Fruit fly (Drosophila melanogaster) whole organism, embryonic: ENCODE data around the gene por.
A peak's percentile ranks its signal among the peaks of the same experiment; 100 is the strongest.

ENCODE experiments used
- Atf-2 ChIP-seq: fragments of 200-800 bp; sonication (Bioruptor generic); optimal IDR thresholded peaks from 2 replicates; lab custom pipeline; 2016; ENCODE audit warnings: missing biosample characterization, missing genetic modification characterization
- BtbVII ChIP-seq: fragments of 200-800 bp; sonication (Bioruptor generic); optimal IDR thresholded peaks from 3 replicates; lab custom pipeline; 2017; ENCODE audit warnings: missing biosample characterization, mild to moderate bottlenecking, missing genetic modification characterization
- CG10431 ChIP-seq: fragments of 200-800 bp; sonication (Bioruptor generic); optimal IDR thresholded peaks from 3 replicates; lab custom pipeline; 2018; ENCODE audit warnings: missing biosample characterization, mild to moderate bottlenecking, missing genetic modification characterization
- CG12299 ChIP-seq: fragments of 200-800 bp; sonication (Bioruptor generic); optimal IDR thresholded peaks from 2 replicates; lab custom pipeline; 2018; ENCODE audit warnings: missing biosample characterization, mild to moderate bottlenecking, missing genetic modification characterization
- CG12659 ChIP-seq: fragments of 200-800 bp; sonication (Bioruptor generic); optimal IDR thresholded peaks from 3 replicates; lab custom pipeline; 2017; ENCODE audit warnings: mild to moderate bottlenecking, missing biosample characterization, missing genetic modification reagents, missing genetic modification characterization
- CG13123 ChIP-seq: fragments of 200-800 bp; sonication (Bioruptor generic); optimal IDR thresholded peaks from 2 replicates; lab custom pipeline; 2016; ENCODE audit warnings: missing biosample characterization, missing genetic modification characterization
- CG1603 ChIP-seq: fragments of 200-800 bp; sonication (Bioruptor generic); optimal IDR thresholded peaks from 2 replicates; lab custom pipeline; 2019; ENCODE audit warnings: missing biosample characterization, mild to moderate bottlenecking, missing genetic modification characterization, moderate library complexity
- CG16815 ChIP-seq: fragments of 200-800 bp; sonication (Bioruptor generic); optimal IDR thresholded peaks from 3 replicates; lab custom pipeline; 2017; ENCODE audit warnings: missing biosample characterization, mild to moderate bottlenecking, missing genetic modification characterization
- CG18599 ChIP-seq: fragments of 200-800 bp; sonication (Bioruptor generic); optimal IDR thresholded peaks from 3 replicates; lab custom pipeline; 2017; ENCODE audit warnings: missing biosample characterization, missing genetic modification characterization, mild to moderate bottlenecking, moderate library complexity, missing genetic modification reagents
- CG3163 ChIP-seq: fragments of 200-800 bp; sonication (Bioruptor generic); optimal IDR thresholded peaks from 3 replicates; lab custom pipeline; 2016; ENCODE audit warnings: missing biosample characterization, missing genetic modification characterization
- CG4360 ChIP-seq: fragments of 200-800 bp; sonication (Bioruptor generic); IDR thresholded peaks from 2 replicates; pipeline ENCODE4 v1.3.6; 2022; ENCODE audit warnings: missing biosample characterization, missing genetic modification characterization
- CG4854 ChIP-seq: fragments of 200-800 bp; sonication (Bioruptor generic); optimal IDR thresholded peaks from 2 replicates; lab custom pipeline; 2016; ENCODE audit warnings: missing biosample characterization, missing genetic modification characterization, inconsistent platforms
- CG6683 ChIP-seq: fragments of 200-800 bp; sonication (Bioruptor generic); optimal IDR thresholded peaks from 2 replicates; lab custom pipeline; 2017; ENCODE audit warnings: missing biosample characterization, mild to moderate bottlenecking, missing genetic modification characterization, missing genetic modification reagents
- CG6791 ChIP-seq: fragments of 200-800 bp; sonication (Bioruptor generic); IDR thresholded peaks from 3 replicates; pipeline ENCODE4 v1.3.6; 2022; ENCODE audit warnings: missing biosample characterization, missing genetic modification characterization; ENCODE audit not compliant: partially characterized antibody
- CG7928 ChIP-seq: fragments of 200-800 bp; sonication (Bioruptor generic); optimal IDR thresholded peaks from 2 replicates; lab custom pipeline; 2017; ENCODE audit warnings: missing biosample characterization, mild to moderate bottlenecking, missing genetic modification characterization
- CG8478 ChIP-seq: fragments of >200 bp; optimal IDR thresholded peaks from 2 replicates; lab custom pipeline; 2018
- CG9609 ChIP-seq: fragments of 200-800 bp; sonication (Bioruptor generic); optimal IDR thresholded peaks from 3 replicates; lab custom pipeline; 2016; ENCODE audit warnings: missing biosample characterization, missing genetic modification characterization
- Dfd ChIP-seq, 2 experiments: fragments of >200 bp; optimal IDR thresholded peaks; 2 replicates each; lab custom pipeline; 2017; ENCODE audit warnings: missing biosample characterization in 2 of 2, missing genetic modification characterization in 2 of 2
- Dip3 ChIP-seq: fragments of 200-800 bp; sonication (Bioruptor generic); optimal IDR thresholded peaks from 3 replicates; lab custom pipeline; 2016; ENCODE audit warnings: missing biosample characterization, missing genetic modification characterization
- E2f1 ChIP-seq: fragments of 200-800 bp; sonication (Bioruptor generic); IDR thresholded peaks from 2 replicates; pipeline ENCODE4 v1.3.6; 2022; ENCODE audit warnings: missing biosample characterization, missing genetic modification characterization
- Gsc ChIP-seq: fragments of 200-800 bp; sonication (Bioruptor generic); IDR thresholded peaks from 2 replicates; pipeline ENCODE4 v1.3.6; 2022; ENCODE audit warnings: missing biosample characterization, missing genetic modification characterization
- Hand ChIP-seq: fragments of 200-800 bp; sonication (Bioruptor generic); optimal IDR thresholded peaks from 2 replicates; lab custom pipeline; 2017; ENCODE audit warnings: mild to moderate bottlenecking, missing biosample characterization, missing genetic modification reagents, missing genetic modification characterization
- Med ChIP-seq: fragments of 200-800 bp; sonication (Bioruptor generic); peaks from one replicate; lab custom pipeline; 2016; ENCODE audit warnings: missing biosample characterization, missing genetic modification characterization, mild to moderate bottlenecking, inconsistent platforms, moderate library complexity
- NC2α ChIP-seq: fragments of 200-800 bp; sonication (Bioruptor generic); optimal IDR thresholded peaks from 2 replicates; lab custom pipeline; 2016; ENCODE audit warnings: missing biosample characterization, missing genetic modification characterization
- NFAT ChIP-seq: fragments of 200-800 bp; sonication (Bioruptor generic); IDR thresholded peaks from 2 replicates; pipeline ENCODE4 v1.3.6; 2022; ENCODE audit warnings: missing biosample characterization, missing genetic modification characterization
- NfI ChIP-seq: fragments of 200-800 bp; sonication (Bioruptor generic); optimal IDR thresholded peaks from 3 replicates; lab custom pipeline; 2018; ENCODE audit warnings: missing biosample characterization, mild to moderate bottlenecking, missing genetic modification characterization, moderate library complexity
- Optix ChIP-seq: fragments of 200-800 bp; sonication (Bioruptor generic); IDR thresholded peaks from 3 replicates; pipeline ENCODE4 v1.3.6; 2022; ENCODE audit warnings: missing biosample characterization, missing genetic modification characterization
- Sox102F ChIP-seq: fragments of 200-800 bp; sonication (Bioruptor generic); optimal IDR thresholded peaks from 2 replicates; lab custom pipeline; 2018; ENCODE audit warnings: missing biosample characterization, mild to moderate bottlenecking, missing genetic modification characterization, moderate library complexity
- Sry-δ ChIP-seq: fragments of 200-800 bp; sonication (Bioruptor generic); optimal IDR thresholded peaks from 2 replicates; lab custom pipeline; 2016; ENCODE audit warnings: missing biosample characterization, missing genetic modification characterization
- Vsx1 ChIP-seq: fragments of 200-800 bp; sonication (Bioruptor generic); optimal IDR thresholded peaks from 2 replicates; lab custom pipeline; 2017; ENCODE audit warnings: missing biosample characterization, mild to moderate bottlenecking, missing genetic modification characterization, missing genetic modification reagents
- bbx ChIP-seq: fragments of 200-800 bp; sonication (Bioruptor generic); IDR thresholded peaks from 2 replicates; pipeline ENCODE4 v1.3.6; 2022; ENCODE audit warnings: missing biosample characterization, missing genetic modification characterization; ENCODE audit not compliant: partially characterized antibody
- dati ChIP-seq: fragments of 200-800 bp; sonication (Bioruptor generic); IDR thresholded peaks from 2 replicates; pipeline ENCODE4 v1.3.6; 2022; ENCODE audit warnings: missing biosample characterization, missing genetic modification characterization
- dmrt99B ChIP-seq: fragments of 200-800 bp; sonication (Bioruptor generic); optimal IDR thresholded peaks from 2 replicates; lab custom pipeline; 2018; ENCODE audit warnings: missing biosample characterization, mild to moderate bottlenecking, missing genetic modification characterization, moderate library complexity
- emc ChIP-seq: fragments of 200-800 bp; sonication (Bioruptor generic); optimal IDR thresholded peaks from 2 replicates; lab custom pipeline; 2016; ENCODE audit warnings: missing biosample characterization, missing genetic modification characterization
- gem ChIP-seq: fragments of 200-800 bp; sonication (Bioruptor generic); optimal IDR thresholded peaks from 2 replicates; lab custom pipeline; 2019; ENCODE audit warnings: missing biosample characterization, mild to moderate bottlenecking, missing genetic modification characterization, moderate library complexity
- grn ChIP-seq: fragments of 200-800 bp; sonication (Bioruptor generic); optimal IDR thresholded peaks from 3 replicates; lab custom pipeline; 2017; ENCODE audit warnings: missing biosample characterization, missing genetic modification characterization
- gsb ChIP-seq: fragments of 200-800 bp; sonication (Bioruptor generic); IDR thresholded peaks from 2 replicates; pipeline ENCODE4 v1.3.6; 2022; ENCODE audit warnings: missing biosample characterization, missing genetic modification characterization
- ind ChIP-seq: fragments of 200-800 bp; sonication (Bioruptor generic); optimal IDR thresholded peaks from 3 replicates; lab custom pipeline; 2016; ENCODE audit warnings: missing biosample characterization, missing genetic modification characterization
- knrl ChIP-seq: fragments of 200-800 bp; sonication (Bioruptor generic); IDR thresholded peaks from 3 replicates; pipeline ENCODE4 v1.3.6; 2022; ENCODE audit warnings: missing biosample characterization, missing genetic modification characterization; ENCODE audit not compliant: partially characterized antibody
- peb ChIP-seq: fragments of 200-800 bp; sonication (Bioruptor generic); IDR thresholded peaks from 2 replicates; pipeline ENCODE4 v1.3.6; 2022; ENCODE audit warnings: missing biosample characterization, missing genetic modification characterization
- row ChIP-seq: fragments of 200-800 bp; sonication (Bioruptor generic); IDR thresholded peaks from 3 replicates; pipeline ENCODE4 v1.3.6; 2022; ENCODE audit warnings: missing biosample characterization, missing genetic modification characterization
- scrt ChIP-seq: fragments of 200-800 bp; sonication (Bioruptor generic); optimal IDR thresholded peaks from 2 replicates; lab custom pipeline; 2018; ENCODE audit warnings: missing biosample characterization, mild to moderate bottlenecking, missing genetic modification characterization, moderate library complexity
- sd ChIP-seq: fragments of 200-800 bp; sonication (Bioruptor generic); optimal IDR thresholded peaks from 3 replicates; lab custom pipeline; 2018; ENCODE audit warnings: missing biosample characterization, mild to moderate bottlenecking, missing genetic modification characterization, moderate library complexity
- sima ChIP-seq: fragments of 200-800 bp; sonication (Bioruptor generic); optimal IDR thresholded peaks from 2 replicates; lab custom pipeline; 2016; ENCODE audit warnings: missing biosample characterization, missing genetic modification characterization
- sob ChIP-seq: fragments of 200-800 bp; sonication (Bioruptor generic); IDR thresholded peaks from 2 replicates; pipeline ENCODE4 v1.3.6; 2022; ENCODE audit warnings: missing biosample characterization, missing genetic modification characterization
- ssp ChIP-seq: fragments of 200-800 bp; sonication (Bioruptor generic); IDR thresholded peaks from 2 replicates; pipeline ENCODE4 v1.3.6; 2022; ENCODE audit warnings: missing biosample characterization, missing genetic modification characterization
- ttk ChIP-seq: fragments of 200-800 bp; sonication (Bioruptor generic); IDR thresholded peaks from 2 replicates; pipeline ENCODE4 v2.1.2; 2022; ENCODE audit warnings: missing biosample characterization, missing genetic modification characterization
- vvl ChIP-seq: fragments of 200-800 bp; sonication (Bioruptor generic); IDR thresholded peaks from 2 replicates; pipeline ENCODE4 v1.3.6; 2022; ENCODE audit warnings: missing biosample characterization, missing genetic modification characterization
- zen2 ChIP-seq: fragments of 200-800 bp; sonication (Bioruptor generic); IDR thresholded peaks from 3 replicates; pipeline ENCODE4 v1.3.6; 2022; ENCODE audit warnings: missing biosample characterization, missing genetic modification characterization; ENCODE audit not compliant: partially characterized antibody

The por gene

dm6 chrX:18366033-18366850 lies 13.4 kb downstream of the por start, which contains the start of gene CrebB (continued):
- no peak for TF ChIP-seq emc (GFP tag; lab: Kevin White, UChicago)
- no peak for TF ChIP-seq CG10431
- peak; percentile 88 for TF ChIP-seq vvl (GFP tag; lab: Robert Waterston, UW)
- TF ChIP-seq CG6791 (GFP tag; lab: Robert Waterston, UW) = 0 out of 3 replicates have a peak, but pooled peaks have one; percentile 26
- peak; percentile 20; the same call in 1 of the 2 replicates for TF ChIP-seq ssp (GFP tag; lab: Robert Waterston, UW)
- TF ChIP-seq row (GFP tag; lab: Robert Waterston, UW) = peak; percentile 53
- TF ChIP-seq sob (GFP tag; lab: Robert Waterston, UW) = peak; percentile 45
- no peak; the same call in 2 of the 3 replicates for TF ChIP-seq knrl (GFP tag; lab: Robert Waterston, UW)
- peak; percentile 81 for TF ChIP-seq BtbVII
- no peak for TF ChIP-seq CG16815
- TF ChIP-seq NfI (GFP tag; lab: Kevin White, UChicago) = peak; percentile 18
- no peak for TF ChIP-seq Sry-δ (GFP tag; lab: Kevin White, UChicago)
- TF ChIP-seq CG8478 (lab: Kevin White, UChicago) = peak; percentile 97
- peak; percentile 59 for TF ChIP-seq NFAT (GFP tag; lab: Robert Waterston, UW)
- no peak for TF ChIP-seq CG3163
- TF ChIP-seq sima (GFP tag; lab: Kevin White, UChicago) = no peak
- peak; percentile 22 for TF ChIP-seq CG12659
- no peak for TF ChIP-seq dati (GFP tag; lab: Robert Waterston, UW)
- peak; percentile 2 for TF ChIP-seq scrt (GFP tag; lab: Kevin White, UChicago)
- TF ChIP-seq NC2α (GFP tag; lab: Kevin White, UChicago) = no peak
- TF ChIP-seq Dfd (GFP tag; optimal IDR thresholded peaks at IDR 0.05; lab: Kevin White, UChicago) = no peak
- TF ChIP-seq CG4360 (GFP tag; lab: Robert Waterston, UW) = peak; percentile 26; the same call in 1 of the 2 replicates
- peak; percentile 15 for TF ChIP-seq CG4854 (GFP tag; lab: Kevin White, UChicago)
- 0 out of 2 replicates have a peak, but pooled peaks have one; percentile 48 for TF ChIP-seq bbx
- TF ChIP-seq grn (GFP tag; lab: Kevin White, UChicago) = peak; percentile 74
- no peak for TF ChIP-seq peb (GFP tag; lab: Robert Waterston, UW)
- peak; percentile 63 for TF ChIP-seq CG18599 (GFP tag; lab: Kevin White, UChicago)
- peak; percentile 30 for TF ChIP-seq gem (tag; lab: Kevin White, UChicago)
- TF ChIP-seq CG9609 (GFP tag; lab: Kevin White, UChicago) = peak; percentile 43
- TF ChIP-seq Atf-2 (GFP tag; lab: Kevin White, UChicago) = no peak
- no peak for TF ChIP-seq Gsc
- peak; percentile 54 for TF ChIP-seq Vsx1 (GFP tag; lab: Kevin White, UChicago)
- 0 out of 2 replicates have a peak, but pooled peaks have one; percentile 33 for TF ChIP-seq gsb (GFP tag; lab: Robert Waterston, UW)
- TF ChIP-seq ttk (GFP tag; lab: Robert Waterston, UW) = no peak
- TF ChIP-seq Med (GFP tag; lab: Kevin White, UChicago) = peak; percentile 91
- no peak for TF ChIP-seq CG12299 (tag; lab: Kevin White, UChicago)
- peak; percentile 7 for TF ChIP-seq ind (GFP tag; lab: Kevin White, UChicago)
- TF ChIP-seq CG1603 (tag; lab: Kevin White, UChicago) = peak; percentile 21
- peak; percentile 19 for TF ChIP-seq Sox102F (GFP tag; lab: Kevin White, UChicago)
- TF ChIP-seq CG6683 (GFP tag; lab: Kevin White, UChicago) = no peak
- no peak for TF ChIP-seq dmrt99B (tag; lab: Kevin White, UChicago)
- peak; percentile 57 for TF ChIP-seq E2f1 (GFP tag; lab: Robert Waterston, UW)
- TF ChIP-seq Hand (GFP tag; lab: Kevin White, UChicago) = peak; percentile 43
- TF ChIP-seq CG13123 (GFP tag; lab: Kevin White, UChicago) = no peak
- peak; percentile 41 for TF ChIP-seq Dip3 (GFP tag; lab: Kevin White, UChicago)
- TF ChIP-seq Optix (GFP tag; lab: Robert Waterston, UW) = 0 out of 3 replicates have a peak, but pooled peaks have one; percentile 23
- no peak for TF ChIP-seq CG7928 (GFP tag; lab: Kevin White, UChicago)
- TF ChIP-seq zen2 (GFP tag; lab: Robert Waterston, UW) = peak; percentile 55; the same call in 1 of the 3 replicates
- TF ChIP-seq sd (tag; lab: Kevin White, UChicago) = peak; percentile 92
